Fruit fly (Drosophila melanogaster) S2 (cell line): ENCODE results near the gene CG12071.

Experiments used
- CG8478 ChIP-seq: fragments of >200 bp; optimal IDR thresholded peaks from 2 replicates; lab custom pipeline; 2018
- CTCF ChIP-seq, 2 experiments: fragments of >200 bp; optimal IDR thresholded peaks; 2 replicates each; lab custom pipeline; 2018

- TF ChIP-seq CTCF (optimal IDR thresholded peaks at IDR 0.05; lab: Kevin White, UChicago) = no peak
- TF ChIP-seq CG8478 (lab: Kevin White, UChicago) = no peak
Observed at dm6 chr3R:30860561-30860928, 20.3 kb downstream of the CG12071 start.
